Worm (Caenorhabditis elegans) whole organism, L3 larva: ENCODE data around the gene gnrr-2.

Experiments used
- ceh-16 ChIP-seq: sonication (generic microtip); optimal IDR thresholded peaks from 2 replicates; lab custom pipeline; 2017; ENCODE audit warnings: missing biosample characterization, missing genetic modification characterization
- ceh-82 ChIP-seq: fragments of 150-350 bp; optimal IDR thresholded peaks from 2 replicates; lab custom pipeline; 2014; ENCODE audit warnings: missing biosample characterization, missing genetic modification characterization

DNA sequence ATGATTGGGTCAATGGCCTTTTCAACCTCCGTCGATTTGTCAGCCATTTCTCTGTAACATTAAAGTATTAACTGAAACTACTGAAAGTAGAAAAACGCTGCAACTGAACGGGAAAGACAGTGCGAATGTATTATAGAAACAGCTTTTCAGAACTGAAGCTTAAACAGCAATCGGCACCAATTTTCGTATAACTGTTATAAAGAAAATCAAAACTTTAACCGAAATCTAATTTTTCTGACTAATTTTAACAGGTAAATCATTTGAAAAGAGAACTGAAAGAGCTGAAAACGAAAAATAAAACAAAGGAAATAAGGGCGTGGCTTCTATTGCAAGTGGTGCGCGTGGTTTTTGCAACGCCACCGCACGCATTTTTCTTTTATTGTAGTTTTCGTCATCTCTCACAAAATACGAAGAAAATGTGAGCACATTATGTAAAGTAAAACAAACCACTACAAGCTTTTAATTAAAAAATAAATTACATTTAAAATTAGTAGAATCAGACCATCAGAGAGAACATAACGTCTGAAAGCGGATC is 16.2 kb downstream of the gnrr-2 start, which contains the start of gene rrsr-1:
- TF ChIP-seq ceh-82 (no peak), ceh-16 (tag; lab: Kevin White, UChicago) (no peak)
